Worm (Caenorhabditis elegans) whole organism, L2 larva: Measurements from ENCODE around the gene R07B7.10.
A peak's percentile ranks its signal among the peaks of the same experiment; 100 is the strongest.

ENCODE experiments used
- C34F6.9 ChIP-seq: fragments of 150-350 bp; optimal IDR thresholded peaks from 2 replicates; lab custom pipeline; 2014; ENCODE audit warnings: missing biosample characterization, missing genetic modification characterization
- F13H6.1 ChIP-seq: sonication (generic microtip); optimal IDR thresholded peaks from 2 replicates; lab custom pipeline; 2016; ENCODE audit warnings: missing genetic modification characterization, missing compliant biosample characterization
- R02D3.7 ChIP-seq: fragments of 150-350 bp; optimal IDR thresholded peaks from 2 replicates; lab custom pipeline; 2014; ENCODE audit warnings: missing biosample characterization, missing genetic modification characterization
- Y55F3AM.14 ChIP-seq: fragments of 200-800 bp; sonication (Bioruptor generic); optimal IDR thresholded peaks from 2 replicates; lab custom pipeline; 2018; ENCODE audit warnings: mild to moderate bottlenecking, missing genetic modification characterization, missing compliant biosample characterization
- ZK546.5 ChIP-seq: sonication (generic microtip); optimal IDR thresholded peaks from 2 replicates; lab custom pipeline; 2017; ENCODE audit warnings: missing biosample characterization, missing genetic modification characterization
- alr-1 ChIP-seq: fragments of 150-350 bp; optimal IDR thresholded peaks from 2 replicates; lab custom pipeline; 2014; ENCODE audit warnings: missing biosample characterization, missing genetic modification characterization
- ama-1 ChIP-seq: fragments of 150-350 bp; optimal IDR thresholded peaks from 2 replicates; lab custom pipeline; 2018; ENCODE audit warnings: inconsistent platforms
- blmp-1 ChIP-seq: sonication (generic microtip); optimal IDR thresholded peaks from 2 replicates; lab custom pipeline; 2017; ENCODE audit warnings: missing genetic modification characterization, mild to moderate bottlenecking, missing compliant biosample characterization, antibody characterized with exemption, moderate library complexity; ENCODE audit not compliant: insufficient read depth
- ceh-82 ChIP-seq: fragments of 150-350 bp; optimal IDR thresholded peaks from 2 replicates; lab custom pipeline; 2014; ENCODE audit warnings: missing biosample characterization, missing genetic modification characterization
- crh-2 ChIP-seq: sonication (generic microtip); optimal IDR thresholded peaks from 2 replicates; lab custom pipeline; 2017; ENCODE audit warnings: missing biosample characterization, missing genetic modification characterization
- dmd-4 ChIP-seq: sonication (generic microtip); optimal IDR thresholded peaks from 2 replicates; lab custom pipeline; 2017; ENCODE audit warnings: missing biosample characterization, missing genetic modification characterization
- elt-3 ChIP-seq: sonication (generic microtip); optimal IDR thresholded peaks from 2 replicates; lab custom pipeline; 2017; ENCODE audit warnings: missing biosample characterization, missing genetic modification characterization
- fos-1 ChIP-seq: fragments of 150-350 bp; optimal IDR thresholded peaks from 2 replicates; lab custom pipeline; 2014; ENCODE audit warnings: missing biosample characterization, missing genetic modification characterization
- gmeb-1 ChIP-seq: fragments of 150-350 bp; optimal IDR thresholded peaks from 2 replicates; lab custom pipeline; 2014; ENCODE audit warnings: missing biosample characterization, missing genetic modification characterization
- lin-39 ChIP-seq: fragments of 150-350 bp; optimal IDR thresholded peaks from 2 replicates; lab custom pipeline; 2014; ENCODE audit warnings: missing biosample characterization, missing genetic modification reagents, missing genetic modification characterization
- mab-5 ChIP-seq: fragments of 150-350 bp; optimal IDR thresholded peaks from 2 replicates; lab custom pipeline; 2014; ENCODE audit warnings: missing biosample characterization, missing genetic modification characterization
- mbf-1 ChIP-seq: sonication (generic microtip); optimal IDR thresholded peaks from 2 replicates; lab custom pipeline; 2017; ENCODE audit warnings: missing biosample characterization, missing genetic modification characterization
- mdl-1 ChIP-seq, 2 experiments: fragments of 150-350 bp in 1 of 2; sonication (generic microtip) in 1 of 2; optimal IDR thresholded peaks; 2 replicates each; lab custom pipeline; 2017; ENCODE audit warnings: missing biosample characterization in 2 of 2, missing genetic modification characterization in 2 of 2
- nhr-10 ChIP-seq: sonication (generic microtip); optimal IDR thresholded peaks from 2 replicates; lab custom pipeline; 2017; ENCODE audit warnings: missing biosample characterization, missing genetic modification characterization
- nhr-12 ChIP-seq: fragments of 150-350 bp; optimal IDR thresholded peaks from 2 replicates; lab custom pipeline; 2014; ENCODE audit warnings: missing biosample characterization, missing genetic modification characterization
- nhr-129 ChIP-seq: fragments of 150-350 bp; optimal IDR thresholded peaks from 2 replicates; lab custom pipeline; 2014; ENCODE audit warnings: missing biosample characterization, missing genetic modification characterization
- nhr-21 ChIP-seq: fragments of 150-350 bp; optimal IDR thresholded peaks from 2 replicates; lab custom pipeline; 2014; ENCODE audit warnings: missing biosample characterization, missing genetic modification characterization
- nhr-25 ChIP-seq: fragments of 150-350 bp; sonication (generic microtip); optimal IDR thresholded peaks from 3 replicates; lab custom pipeline; 2014; ENCODE audit warnings: missing biosample characterization, missing genetic modification characterization
- nhr-77 ChIP-seq: fragments of 150-350 bp; optimal IDR thresholded peaks from 2 replicates; lab custom pipeline; 2014; ENCODE audit warnings: missing biosample characterization, missing genetic modification characterization
- peb-1 ChIP-seq: fragments of 150-350 bp; optimal IDR thresholded peaks from 2 replicates; lab custom pipeline; 2014; ENCODE audit warnings: missing biosample characterization, missing genetic modification characterization
- skn-1 ChIP-seq: sonication (generic microtip); optimal IDR thresholded peaks from 2 replicates; lab custom pipeline; 2017; ENCODE audit warnings: missing biosample characterization, missing genetic modification characterization
- sma-3 ChIP-seq: sonication (generic microtip); optimal IDR thresholded peaks from 2 replicates; lab custom pipeline; 2016; ENCODE audit warnings: missing genetic modification reagents, missing genetic modification characterization, missing compliant biosample characterization
- sma-9 ChIP-seq, 2 experiments: fragments of 150-350 bp in 1 of 2; sonication (generic microtip) in 1 of 2; optimal IDR thresholded peaks; 2 replicates each; lab custom pipeline; 2014 to 2016; ENCODE audit warnings: missing genetic modification characterization in 2 of 2, mild to moderate bottlenecking in 1 of 2, missing biosample characterization in 1 of 2, missing compliant biosample characterization in 1 of 2, missing genetic modification reagents in 1 of 2, moderate library complexity in 1 of 2
- snpc-4 ChIP-seq: fragments of 150-350 bp; optimal IDR thresholded peaks from 2 replicates; lab custom pipeline; 2014; ENCODE audit warnings: missing biosample characterization, missing genetic modification characterization
- unc-55 ChIP-seq: fragments of 150-350 bp; sonication (generic microtip); optimal IDR thresholded peaks from 3 replicates; lab custom pipeline; 2014; ENCODE audit warnings: missing biosample characterization, missing genetic modification reagents, missing genetic modification characterization
- unc-62 ChIP-seq: fragments of 150-350 bp; optimal IDR thresholded peaks from 2 replicates; lab custom pipeline; 2014; ENCODE audit warnings: missing biosample characterization, missing genetic modification reagents, missing genetic modification characterization
- zag-1 ChIP-seq: fragments of 150-350 bp; optimal IDR thresholded peaks from 2 replicates; lab custom pipeline; 2014; ENCODE audit warnings: missing biosample characterization, missing genetic modification characterization
- ztf-1 ChIP-seq: fragments of 200-800 bp; sonication (Bioruptor generic); conservative IDR thresholded peaks from 2 replicates; pipeline ENCODE4 v1.3.6; 2022; ENCODE audit warnings: missing genetic modification characterization, missing compliant biosample characterization
- ztf-11 ChIP-seq: sonication (generic microtip); optimal IDR thresholded peaks from 2 replicates; lab custom pipeline; 2017; ENCODE audit warnings: missing biosample characterization, missing genetic modification characterization
- ztf-4 ChIP-seq: fragments of 150-350 bp; optimal IDR thresholded peaks from 2 replicates; lab custom pipeline; 2014; ENCODE audit warnings: missing biosample characterization, missing genetic modification characterization

The R07B7.10 gene

DNA sequence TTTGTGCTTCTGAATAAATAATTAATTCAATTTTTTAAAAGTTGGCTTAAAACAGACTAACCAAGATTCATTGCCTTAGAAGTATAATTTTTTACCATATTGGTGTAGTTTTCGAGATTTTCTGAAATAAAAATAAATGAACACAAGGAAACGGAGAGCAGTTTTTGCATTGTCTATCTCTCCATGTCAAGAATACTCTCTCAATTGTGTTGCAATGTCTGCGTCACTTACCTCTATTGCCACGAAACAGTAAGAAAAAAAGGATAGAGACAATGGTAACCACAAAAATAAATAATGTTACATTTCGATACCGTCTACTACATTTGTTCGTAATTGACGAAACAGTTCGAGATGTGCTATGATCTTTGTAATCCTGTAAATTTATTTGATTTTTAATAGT, at the start of gene R07B7.10:
TSS of gene R07B7.10 (plus strand) at position 285 of the 400 bp plus-strand sequence.
- TF ChIP-seq mbf-1 (tag; lab: Kevin White, UChicago) (no peak), unc-62 (GFP tag; lab: Kevin White, UChicago) (no peak), mab-5 (tag; lab: Kevin White, UChicago) (no peak), crh-2 (tag; lab: Kevin White, UChicago) (peak; percentile 12), alr-1 (tag; lab: Kevin White, UChicago) (no peak), elt-3 (tag; lab: Kevin White, UChicago) (no peak), unc-55 (GFP tag; lab: Kevin White, UChicago) (no peak), sma-9 (GFP tag; optimal IDR thresholded peaks at IDR 0.05; lab: Kevin White, UChicago) (peak; percentile 0), sma-9 (tag; optimal IDR thresholded peaks at IDR 0.05; lab: Kevin White, UChicago) (no peak), ama-1 (lab: Kevin White, UChicago) (no peak), blmp-1 (tag; lab: Kevin White, UChicago) (no peak), R02D3.7 (no peak), skn-1 (tag; lab: Kevin White, UChicago) (no peak)

DNA sequence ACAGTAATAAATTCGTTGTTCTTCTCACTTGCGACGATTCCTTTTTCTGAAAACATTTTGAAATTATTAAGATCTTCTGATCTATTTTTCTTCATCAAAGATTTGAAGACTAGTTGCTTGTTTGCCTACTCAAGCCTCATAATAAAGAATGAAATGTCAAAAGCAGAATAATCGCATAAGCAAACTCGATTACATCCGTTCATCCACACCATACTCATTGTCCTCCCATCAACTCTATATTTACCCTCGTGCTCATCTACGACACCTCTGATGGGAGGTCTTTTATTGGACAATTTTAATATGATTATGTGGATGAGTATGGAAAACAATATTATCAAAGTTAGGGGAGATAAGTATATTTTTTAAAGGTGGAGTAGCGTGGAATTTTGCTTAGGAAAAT, 49.2 kb upstream of the R07B7.10 start:
- TF ChIP-seq mbf-1 (tag; lab: Kevin White, UChicago) (no peak), Y55F3AM.14 (GFP tag; lab: Kevin White, UChicago) (no peak), blmp-1 (tag; lab: Kevin White, UChicago) (no peak), C34F6.9 (no peak), peb-1 (tag; lab: Kevin White, UChicago) (no peak), gmeb-1 (tag; lab: Kevin White, UChicago) (no peak), elt-3 (tag; lab: Kevin White, UChicago) (no peak), crh-2 (tag; lab: Kevin White, UChicago) (no peak), lin-39 (no peak), ztf-1 (GFP tag; lab: Robert Waterston, UW) (no peak), alr-1 (tag; lab: Kevin White, UChicago) (no peak), ceh-82 (tag; lab: Kevin White, UChicago) (no peak), ztf-11 (tag; lab: Kevin White, UChicago) (no peak), F13H6.1 (tag; lab: Kevin White, UChicago) (no peak), mab-5 (tag; lab: Kevin White, UChicago) (no peak), sma-3 (GFP tag; lab: Kevin White, UChicago) (no peak), ama-1 (lab: Kevin White, UChicago) (no peak)
- TF ChIP-seq, all 48 proteins: peak for 0

DNA sequence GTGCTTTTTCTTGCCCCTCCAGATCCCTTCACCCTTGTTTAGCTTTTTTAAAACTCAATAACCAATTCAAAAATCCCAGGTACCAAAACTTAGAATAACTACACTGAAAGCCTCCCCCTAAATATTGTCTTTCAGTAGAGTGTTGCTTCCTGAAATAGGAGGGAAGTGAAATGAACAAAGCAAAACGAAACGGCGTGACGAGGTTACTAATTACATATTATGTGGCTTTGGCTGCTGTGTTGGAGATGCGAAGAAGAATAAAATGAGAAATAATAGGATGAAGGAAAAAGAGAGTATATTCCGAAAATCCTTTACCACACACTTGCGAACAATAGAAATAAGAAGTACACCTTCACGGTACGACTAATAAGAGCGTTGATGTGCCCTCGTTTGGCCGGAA, 46.9 kb upstream of the R07B7.10 start:
- TF ChIP-seq mab-5 (tag; lab: Kevin White, UChicago) = no peak
- TF ChIP-seq nhr-12 = no peak
- TF ChIP-seq mdl-1 (tag; optimal IDR thresholded peaks at IDR 0.05; lab: Kevin White, UChicago) = no peak
- TF ChIP-seq dmd-4 (tag; lab: Kevin White, UChicago) = no peak
- no peak for TF ChIP-seq nhr-10 (tag; lab: Kevin White, UChicago)
- no peak for TF ChIP-seq nhr-129 (tag; lab: Kevin White, UChicago)
- TF ChIP-seq R02D3.7 = no peak
- no peak for TF ChIP-seq Y55F3AM.14 (GFP tag; lab: Kevin White, UChicago)
- TF ChIP-seq, all 48 proteins: peak for 0

DNA sequence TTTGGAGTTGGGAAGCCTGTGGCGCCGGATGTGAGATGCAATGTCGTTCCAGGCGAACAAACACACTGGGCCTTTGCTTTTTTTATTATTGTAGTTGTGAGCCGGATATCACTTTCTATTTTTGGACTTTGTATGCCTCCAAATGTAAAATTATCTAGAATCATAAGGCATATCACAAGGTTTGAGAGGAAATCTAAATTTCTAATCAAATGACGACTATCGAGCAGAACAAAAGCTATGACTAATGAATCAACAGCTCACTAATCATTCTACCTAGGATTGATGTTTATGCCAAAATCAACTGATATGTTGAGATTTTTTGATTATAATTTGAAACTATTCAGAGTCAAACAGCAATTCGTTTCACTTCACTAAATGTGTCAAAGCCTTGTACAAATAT, 45.1 kb upstream of the R07B7.10 start:
- no peak for TF ChIP-seq alr-1 (tag; lab: Kevin White, UChicago)
- TF ChIP-seq ztf-4 (tag; lab: Kevin White, UChicago) = peak; percentile 4

DNA sequence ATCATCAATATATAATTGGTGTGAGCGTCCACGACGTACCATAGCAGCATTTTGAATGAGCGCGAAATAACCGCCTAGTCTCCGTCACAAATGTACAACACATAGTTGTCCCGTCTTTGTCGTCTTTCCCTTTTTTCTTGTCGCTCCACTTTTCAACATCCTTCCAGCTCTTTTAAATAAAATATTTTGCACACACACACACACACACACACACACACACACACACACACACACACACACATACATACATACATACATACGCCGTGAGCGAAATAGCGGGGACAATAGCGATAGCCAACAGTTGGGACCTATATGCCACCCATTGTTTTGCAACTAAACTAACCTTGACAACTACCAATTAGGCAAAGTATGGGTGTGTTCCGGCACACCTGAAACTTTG, 44.7 kb upstream of the R07B7.10 start:
- no peak for TF ChIP-seq ceh-82 (tag; lab: Kevin White, UChicago)
- TF ChIP-seq unc-55 (GFP tag; lab: Kevin White, UChicago) = peak; percentile 59
- no peak for TF ChIP-seq nhr-21 (tag; lab: Kevin White, UChicago)
- no peak for TF ChIP-seq snpc-4 (tag; lab: Kevin White, UChicago)
- no peak for TF ChIP-seq ztf-4 (tag; lab: Kevin White, UChicago)
- no peak for TF ChIP-seq crh-2 (tag; lab: Kevin White, UChicago)
- TF ChIP-seq alr-1 (tag; lab: Kevin White, UChicago) = no peak
- no peak for TF ChIP-seq ZK546.5 (tag; lab: Kevin White, UChicago)
- no peak for TF ChIP-seq F13H6.1 (tag; lab: Kevin White, UChicago)
- no peak for TF ChIP-seq ztf-11 (tag; lab: Kevin White, UChicago)
- peak; percentile 11 for TF ChIP-seq nhr-129 (tag; lab: Kevin White, UChicago)
- TF ChIP-seq fos-1 = no peak
- TF ChIP-seq skn-1 (tag; lab: Kevin White, UChicago) = no peak
- TF ChIP-seq Y55F3AM.14 (GFP tag; lab: Kevin White, UChicago) = peak; percentile 2
- no peak for TF ChIP-seq nhr-25 (tag; lab: Kevin White, UChicago)
- no peak for TF ChIP-seq nhr-10 (tag; lab: Kevin White, UChicago)
- no peak for TF ChIP-seq sma-3 (GFP tag; lab: Kevin White, UChicago)
- TF ChIP-seq nhr-77 (tag; lab: Kevin White, UChicago) = no peak
- no peak for TF ChIP-seq zag-1
- TF ChIP-seq, all 48 proteins: peak for 3
